Worm (Caenorhabditis elegans): Measurements from ENCODE around the gene Y71H10B.1.

- no peak for TF ChIP-seq ets-4 (tag; optimal IDR thresholded peaks at IDR 0.05)
- no peak for TF ChIP-seq ceh-30 (tag; optimal IDR thresholded peaks at IDR 0.05)
- TF ChIP-seq sox-4 (tag; optimal IDR thresholded peaks at IDR 0.05): no peak
- peak; percentile 1 for TF ChIP-seq pag-3 (tag; optimal IDR thresholded peaks at IDR 0.05; ENCODE audit: borderline replicate concordance)
- TF ChIP-seq hlh-8 (tag; optimal IDR thresholded peaks at IDR 0.05): no peak
- TF ChIP-seq ceh-9 (tag; optimal IDR thresholded peaks at IDR 0.05): no peak
Observed at ce11 chrX:2802562-2803165, 37.4 kb downstream of the Y71H10B.1 start, which contains the start of gene C14A11.2.
